Worm (Caenorhabditis elegans) whole organism, L1 larva: ENCODE data around the gene R13H4.2.

Experiments used
- C34B4.2 ChIP-seq: sonication (generic microtip); optimal IDR thresholded peaks from 2 replicates; lab custom pipeline; 2017; ENCODE audit warnings: mild to moderate bottlenecking, missing genetic modification characterization, missing compliant biosample characterization
- ceh-8 ChIP-seq: fragments of 200-800 bp; sonication (Bioruptor generic); optimal IDR thresholded peaks from 2 replicates; lab custom pipeline; 2018; ENCODE audit warnings: mild to moderate bottlenecking, missing genetic modification characterization, moderate library complexity, missing compliant biosample characterization
- ceh-82 ChIP-seq, 3 experiments: fragments of 150-350 bp in 1 of 3; sonication (generic microtip) in 2 of 3; optimal IDR thresholded peaks; 2 replicates each; lab custom pipeline; 2014 to 2017; ENCODE audit warnings: missing biosample characterization in 3 of 3, missing genetic modification characterization in 3 of 3
- ces-1 ChIP-seq: fragments of 150-350 bp; optimal IDR thresholded peaks from 2 replicates; lab custom pipeline; 2014; ENCODE audit warnings: missing biosample characterization, missing genetic modification reagents, missing genetic modification characterization
- efl-3 ChIP-seq: fragments of 200-800 bp; sonication (Bioruptor generic); optimal IDR thresholded peaks from 2 replicates; lab custom pipeline; 2018; ENCODE audit warnings: mild to moderate bottlenecking, missing genetic modification characterization, missing compliant biosample characterization
- egl-13 ChIP-seq: sonication (generic microtip); optimal IDR thresholded peaks from 2 replicates; lab custom pipeline; 2016; ENCODE audit warnings: missing genotype, missing genetic modification reagents, missing genetic modification characterization, missing compliant biosample characterization
- lin-39 ChIP-seq: fragments of 150-350 bp; optimal IDR thresholded peaks from 2 replicates; lab custom pipeline; 2014; ENCODE audit warnings: missing biosample characterization, missing genetic modification reagents, missing genetic modification characterization
- nhr-237 ChIP-seq: fragments of 150-350 bp; optimal IDR thresholded peaks from 2 replicates; lab custom pipeline; 2014; ENCODE audit warnings: missing biosample characterization, missing genetic modification characterization
- skn-1 ChIP-seq: fragments of 150-350 bp; optimal IDR thresholded peaks from 2 replicates; lab custom pipeline; 2014; ENCODE audit warnings: missing biosample characterization, missing genetic modification characterization
- snpc-4 ChIP-seq: fragments of 150-350 bp; optimal IDR thresholded peaks from 2 replicates; lab custom pipeline; 2014; ENCODE audit warnings: missing biosample characterization, missing genetic modification characterization
- sptf-1 ChIP-seq: fragments of 150-350 bp; optimal IDR thresholded peaks from 2 replicates; lab custom pipeline; 2014; ENCODE audit warnings: missing biosample characterization, missing genetic modification characterization
- unc-86 ChIP-seq: sonication (generic microtip); optimal IDR thresholded peaks from 2 replicates; lab custom pipeline; 2016; ENCODE audit warnings: missing genetic modification characterization, missing compliant biosample characterization

DNA sequence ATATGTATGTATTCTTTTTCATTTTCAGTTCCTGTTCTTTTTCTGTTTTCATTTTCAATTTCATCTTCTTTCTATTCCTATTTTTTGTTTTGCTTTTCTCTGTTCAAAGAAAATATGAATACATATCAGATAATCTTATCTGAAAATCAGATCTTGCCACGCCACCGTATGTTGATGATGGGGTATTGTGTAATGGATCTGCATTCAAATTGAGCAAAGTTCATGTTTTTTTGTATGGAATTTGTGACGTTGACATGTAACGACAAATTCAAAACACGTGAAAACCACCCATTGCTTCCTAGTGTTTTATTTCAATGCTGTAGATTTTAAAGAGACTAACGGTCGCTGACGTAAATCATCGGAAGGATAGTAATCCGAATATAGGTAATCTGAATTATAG, 22.1 kb downstream of the R13H4.2 start:
- TF ChIP-seq snpc-4 (tag; lab: Kevin White, UChicago) (no peak), ceh-8 (GFP tag; lab: Kevin White, UChicago) (no peak), skn-1 (tag; lab: Kevin White, UChicago) (no peak), ces-1 (GFP tag; lab: Kevin White, UChicago) (no peak), nhr-237 (tag; lab: Kevin White, UChicago) (no peak), C34B4.2 (tag; lab: Kevin White, UChicago) (no peak), unc-86 (no peak), egl-13 (tag; lab: Kevin White, UChicago) (no peak), efl-3 (no peak), lin-39 (tag; lab: Kevin White, UChicago) (no peak), sptf-1 (tag; lab: Kevin White, UChicago) (no peak), ceh-82 (tag; optimal IDR thresholded peaks at IDR 0.05; lab: Kevin White, UChicago) (no peak)
